Worm (Caenorhabditis elegans): Measurements from ENCODE around the gene rac-2.

The rac-2 gene

ce11 chrIV:16333121-16333520 lies 25.1 kb downstream of the rac-2 start:
- TF ChIP-seq jun-1 (tag; optimal IDR thresholded peaks at IDR 0.05) (no peak), fkh-8 (tag; optimal IDR thresholded peaks at IDR 0.05) (no peak), ztf-11 (tag; optimal IDR thresholded peaks at IDR 0.05) (no peak)

ce11 chrIV:16335037-16335436 lies 27.0 kb downstream of the rac-2 start, which contains the start of gene srz-38:
TSS of gene srz-38 (plus strand) at chrIV:16335337.
- TF ChIP-seq mab-9 (GFP tag; IDR thresholded peaks at IDR 0.05) (no peak), hpl-2 (GFP tag; optimal IDR thresholded peaks at IDR 0.05) (no peak), dpl-1 (GFP tag; optimal IDR thresholded peaks at IDR 0.05) (no peak), unc-86 (tag; optimal IDR thresholded peaks at IDR 0.05) (no peak), pqm-1 (tag; optimal IDR thresholded peaks at IDR 0.05) (no peak), elt-2 (tag; optimal IDR thresholded peaks at IDR 0.05) (no peak), nhr-85 (tag) (no peak), mef-2 (tag; optimal IDR thresholded peaks at IDR 0.05) (no peak), ztf-4 (tag; optimal IDR thresholded peaks at IDR 0.05) (no peak), nhr-28 (tag; optimal IDR thresholded peaks at IDR 0.05) (no peak), ets-5 (GFP tag; IDR thresholded peaks at IDR 0.05) (no peak), grh-1 (GFP tag; IDR thresholded peaks at IDR 0.05) (no peak), hlh-17 (GFP tag; optimal IDR thresholded peaks at IDR 0.05; ENCODE audit: borderline replicate concordance) (no peak), mdl-1 (tag; optimal IDR thresholded peaks at IDR 0.05) (no peak), nhr-71 (tag; optimal IDR thresholded peaks at IDR 0.05) (no peak), pax-3 (tag; optimal IDR thresholded peaks at IDR 0.05) (no peak), aly-2 (tag; optimal IDR thresholded peaks at IDR 0.05) (no peak), nhr-19 (GFP tag; conservative IDR thresholded peaks at IDR 0.05) (no peak), egl-13 (tag; optimal IDR thresholded peaks at IDR 0.05) (no peak)

- TF ChIP-seq nhr-85 (tag): peak; percentile 1
- TF ChIP-seq ceh-82 (tag; optimal IDR thresholded peaks at IDR 0.05): no peak
Observed at ce11 chrIV:16336721-16337120, 28.7 kb downstream of the rac-2 start, which contains the start of gene C35D6.13. TSS of gene C35D6.13 (plus strand) at chrIV:16337021.

ce11 chrIV:16346514-16346913 lies 38.5 kb downstream of the rac-2 start, which contains the start of gene C35D6.3:
TSS of gene C35D6.3 (plus strand) at chrIV:16346814.
- no peak for TF ChIP-seq pag-3 (tag; optimal IDR thresholded peaks at IDR 0.05; ENCODE audit: borderline replicate concordance, insufficient read depth)
- TF ChIP-seq ztf-11 (tag; optimal IDR thresholded peaks at IDR 0.05): no peak
- no peak for TF ChIP-seq sox-4 (tag; optimal IDR thresholded peaks at IDR 0.05)
- TF ChIP-seq lir-3 (tag; optimal IDR thresholded peaks at IDR 0.05; ENCODE audit: poor library complexity): no peak
- TF ChIP-seq hlh-4 (tag; optimal IDR thresholded peaks at IDR 0.05): no peak
- no peak for TF ChIP-seq irx-1 (tag; optimal IDR thresholded peaks at IDR 0.05)
- no peak for TF ChIP-seq mdl-1 (tag; optimal IDR thresholded peaks at IDR 0.05)
- no peak for TF ChIP-seq fos-1 (tag; optimal IDR thresholded peaks at IDR 0.05)

ce11 chrIV:16350690-16351089 lies 42.7 kb downstream of the rac-2 start, which contains the start of gene C35D6.4:
TSS of gene C35D6.4 (plus strand) at chrIV:16350990.
- no peak for TF ChIP-seq mef-2 (tag; optimal IDR thresholded peaks at IDR 0.05)
- TF ChIP-seq nhr-19 (GFP tag; conservative IDR thresholded peaks at IDR 0.05): no peak
- TF ChIP-seq lin-15B (tag; optimal IDR thresholded peaks at IDR 0.05): no peak
- no peak for TF ChIP-seq lir-3 (tag; optimal IDR thresholded peaks at IDR 0.05; ENCODE audit: poor library complexity)
- no peak for TF ChIP-seq nhr-237 (tag; optimal IDR thresholded peaks at IDR 0.05)
- TF ChIP-seq pax-3 (tag; optimal IDR thresholded peaks at IDR 0.05): no peak
- no peak for TF ChIP-seq nhr-12 (tag; optimal IDR thresholded peaks at IDR 0.05)
- TF ChIP-seq Y116A8C.19 (tag; optimal IDR thresholded peaks at IDR 0.05; ENCODE audit: borderline replicate concordance): no peak
- no peak for TF ChIP-seq ces-1 (GFP tag; optimal IDR thresholded peaks at IDR 0.05)
- TF ChIP-seq aly-2 (tag; optimal IDR thresholded peaks at IDR 0.05): no peak
- TF ChIP-seq tlp-1 (tag; optimal IDR thresholded peaks at IDR 0.05): no peak
- TF ChIP-seq mep-1 (tag; optimal IDR thresholded peaks at IDR 0.05): no peak
